Worm (Caenorhabditis elegans) whole organism, young adult: Measurements from ENCODE around the gene tat-4.

Experiments
- B0035.1 ChIP-seq: sonication (generic microtip); optimal IDR thresholded peaks from 2 replicates; lab custom pipeline; 2016; ENCODE audit warnings: missing genetic modification characterization, mild to moderate bottlenecking, missing compliant biosample characterization, missing genotype, missing genetic modification reagents
- B0336.3 ChIP-seq: fragments of 200-800 bp; sonication (Bioruptor generic); IDR thresholded peaks from 2 replicates; pipeline ENCODE4 v1.3.6; 2022; ENCODE audit warnings: missing genetic modification characterization, missing compliant biosample characterization
- C06A6.2 ChIP-seq: fragments of 200-800 bp; sonication (Bioruptor generic); conservative IDR thresholded peaks from 2 replicates; pipeline ENCODE4 v1.3.6; 2022; ENCODE audit warnings: missing genetic modification characterization, missing compliant biosample characterization
- F23B12.7 ChIP-seq: sonication (generic microtip); optimal IDR thresholded peaks from 2 replicates; lab custom pipeline; 2017; ENCODE audit warnings: missing genetic modification characterization, mild to moderate bottlenecking, missing compliant biosample characterization, antibody characterized with exemption, moderate library complexity; ENCODE audit not compliant: insufficient read depth
- F37B4.10 ChIP-seq: fragments of 200-800 bp; sonication (Bioruptor generic); IDR thresholded peaks from 2 replicates; pipeline ENCODE4 v1.3.6; 2022; ENCODE audit warnings: missing genetic modification characterization, missing compliant biosample characterization
- F49E8.2 ChIP-seq: sonication (generic microtip); optimal IDR thresholded peaks from 3 replicates; lab custom pipeline; 2017; ENCODE audit warnings: missing genetic modification characterization, mild to moderate bottlenecking, missing compliant biosample characterization, antibody characterized with exemption, moderate library complexity; ENCODE audit not compliant: insufficient read depth
- K12H6.12 ChIP-seq: fragments of 200-800 bp; sonication (Bioruptor generic); optimal IDR thresholded peaks from 2 replicates; lab custom pipeline; 2018; ENCODE audit warnings: mild to moderate bottlenecking, missing genetic modification characterization, missing compliant biosample characterization
- Y53F4B.3 ChIP-seq: fragments of 200-800 bp; sonication (Bioruptor generic); IDR thresholded peaks from 2 replicates; pipeline ENCODE4 v1.3.6; 2022; ENCODE audit warnings: missing genetic modification reagents, missing genetic modification characterization, missing compliant biosample characterization
- Y53G8AR.9 ChIP-seq: fragments of 200-800 bp; sonication (Bioruptor generic); conservative IDR thresholded peaks from 2 replicates; pipeline ENCODE4 v1.3.6; 2022; ENCODE audit warnings: missing genetic modification reagents, missing genetic modification characterization, missing compliant biosample characterization
- ZK185.1 ChIP-seq: sonication (generic microtip); optimal IDR thresholded peaks from 2 replicates; lab custom pipeline; 2016; ENCODE audit warnings: mild to moderate bottlenecking, missing genetic modification characterization, missing compliant biosample characterization; ENCODE audit not compliant: poor library complexity, severe bottlenecking
- akir-1 ChIP-seq: fragments of 200-800 bp; sonication (Bioruptor generic); optimal IDR thresholded peaks from 2 replicates; lab custom pipeline; 2018; ENCODE audit warnings: mild to moderate bottlenecking, missing genetic modification characterization, moderate library complexity, missing compliant biosample characterization
- ama-1 ChIP-seq, 3 experiments: fragments of 150-350 bp in 1 of 3; sonication (generic microtip) in 2 of 3; optimal IDR thresholded peaks; 2 replicates each; lab custom pipeline; 2014 to 2018; ENCODE audit warnings: missing biosample characterization in 2 of 3, missing genetic modification characterization in 2 of 3, missing genetic modification reagents in 2 of 3
- aptf-2 ChIP-seq: fragments of 200-800 bp; sonication (Bioruptor generic); conservative IDR thresholded peaks from 2 replicates; pipeline ENCODE4 v1.3.6; 2022; ENCODE audit warnings: missing genetic modification reagents, missing genetic modification characterization, missing compliant biosample characterization
- attf-6 ChIP-seq: fragments of 200-800 bp; sonication (Bioruptor generic); IDR thresholded peaks from 2 replicates; pipeline ENCODE4 v1.3.6; 2022; ENCODE audit warnings: missing genetic modification reagents, missing genetic modification characterization, missing compliant biosample characterization
- bed-2 ChIP-seq: fragments of 200-800 bp; sonication (Bioruptor generic); IDR thresholded peaks from 2 replicates; pipeline ENCODE4 v1.3.6; 2022; ENCODE audit warnings: missing genetic modification reagents, missing genetic modification characterization, missing compliant biosample characterization
- cebp-2 ChIP-seq: fragments of 200-800 bp; sonication (Bioruptor generic); IDR thresholded peaks from 2 replicates; pipeline ENCODE4 v1.3.6; 2022; ENCODE audit warnings: missing genetic modification characterization, missing compliant biosample characterization
- ceh-58 ChIP-seq: fragments of 200-800 bp; sonication (Bioruptor generic); IDR thresholded peaks from 2 replicates; pipeline ENCODE4 v1.3.6; 2022; ENCODE audit warnings: missing genetic modification characterization, missing compliant biosample characterization
- ceh-79 ChIP-seq: sonication (generic microtip); optimal IDR thresholded peaks from 2 replicates; lab custom pipeline; 2017; ENCODE audit warnings: mild to moderate bottlenecking, missing genetic modification characterization, missing compliant biosample characterization
- efl-1 ChIP-seq: fragments of 150-350 bp; optimal IDR thresholded peaks from 2 replicates; lab custom pipeline; 2014; ENCODE audit warnings: missing biosample characterization, missing genetic modification reagents, missing genetic modification characterization
- fkh-3 ChIP-seq: sonication (generic microtip); optimal IDR thresholded peaks from 2 replicates; lab custom pipeline; 2016; ENCODE audit warnings: mild to moderate bottlenecking, missing genetic modification characterization, missing compliant biosample characterization
- gei-17 ChIP-seq: fragments of 200-800 bp; sonication (Bioruptor generic); optimal IDR thresholded peaks from 2 replicates; lab custom pipeline; 2018; ENCODE audit warnings: mild to moderate bottlenecking, missing genetic modification characterization, missing compliant biosample characterization
- lag-1 ChIP-seq: fragments of 200-800 bp; sonication (Bioruptor generic); IDR thresholded peaks from 2 replicates; pipeline ENCODE4 v1.3.6; 2022; ENCODE audit warnings: missing genetic modification reagents, missing genetic modification characterization, missing compliant biosample characterization
- lin-54 ChIP-seq: fragments of 200-800 bp; sonication (Bioruptor generic); optimal IDR thresholded peaks from 2 replicates; lab custom pipeline; 2018; ENCODE audit warnings: mild to moderate bottlenecking, missing genetic modification characterization, missing compliant biosample characterization
- lir-1 ChIP-seq: fragments of 200-800 bp; sonication (Bioruptor generic); conservative IDR thresholded peaks from 2 replicates; pipeline ENCODE4 v1.3.6; 2022; ENCODE audit warnings: missing genetic modification reagents, missing genetic modification characterization, missing compliant biosample characterization
- lsl-1 ChIP-seq: fragments of 200-800 bp; sonication (Bioruptor generic); optimal IDR thresholded peaks from 2 replicates; lab custom pipeline; 2018; ENCODE audit warnings: mild to moderate bottlenecking, missing genetic modification characterization, moderate library complexity, missing compliant biosample characterization
- madf-10 ChIP-seq: sonication (generic microtip); optimal IDR thresholded peaks from 2 replicates; lab custom pipeline; 2016; ENCODE audit warnings: mild to moderate bottlenecking, missing genetic modification characterization, missing compliant biosample characterization
- madf-8 ChIP-seq: fragments of 200-800 bp; sonication (Bioruptor generic); conservative IDR thresholded peaks from 2 replicates; pipeline ENCODE4 v1.3.6; 2022; ENCODE audit warnings: missing genetic modification reagents, missing genetic modification characterization, missing compliant biosample characterization
- mel-28 ChIP-seq: sonication (generic microtip); optimal IDR thresholded peaks from 2 replicates; lab custom pipeline; 2016; ENCODE audit warnings: borderline replicate concordance, mild to moderate bottlenecking, missing genetic modification characterization, missing compliant biosample characterization
- mes-4 ChIP-seq: sonication (generic microtip); optimal IDR thresholded peaks from 2 replicates; lab custom pipeline; 2016; ENCODE audit warnings: missing genotype, missing genetic modification characterization, missing compliant biosample characterization
- nfya-1 ChIP-seq: sonication (generic microtip); optimal IDR thresholded peaks from 2 replicates; lab custom pipeline; 2017; ENCODE audit warnings: antibody characterized with exemption, missing compliant biosample characterization, missing genetic modification characterization, borderline replicate concordance; ENCODE audit not compliant: insufficient read depth
- nhr-80 ChIP-seq: sonication (generic microtip); optimal IDR thresholded peaks from 2 replicates; lab custom pipeline; 2016; ENCODE audit warnings: missing genetic modification characterization, missing compliant biosample characterization
- pha-4 ChIP-seq: fragments of 150-350 bp; sonication (generic microtip); optimal IDR thresholded peaks from 2 replicates; lab custom pipeline; 2014; ENCODE audit warnings: missing biosample characterization, missing genetic modification reagents, missing genetic modification characterization
- sptf-2 ChIP-seq: fragments of 200-800 bp; sonication (Bioruptor generic); optimal IDR thresholded peaks from 2 replicates; lab custom pipeline; 2018; ENCODE audit warnings: mild to moderate bottlenecking, missing genetic modification characterization, missing compliant biosample characterization
- unc-130 ChIP-seq: sonication (generic microtip); optimal IDR thresholded peaks from 2 replicates; lab custom pipeline; 2016; ENCODE audit warnings: missing genetic modification reagents, missing genetic modification characterization, missing compliant biosample characterization
- zfh-2 ChIP-seq: fragments of 200-800 bp; sonication (Bioruptor generic); conservative IDR thresholded peaks from 2 replicates; pipeline ENCODE4 v1.3.6; 2022; ENCODE audit warnings: missing genetic modification reagents, missing genetic modification characterization, missing compliant biosample characterization
- ztf-22 ChIP-seq: fragments of 200-800 bp; sonication (Bioruptor generic); optimal IDR thresholded peaks from 2 replicates; lab custom pipeline; 2018; ENCODE audit warnings: mild to moderate bottlenecking, missing genetic modification characterization, moderate library complexity, missing compliant biosample characterization
- ztf-26 ChIP-seq: sonication (generic microtip); optimal IDR thresholded peaks from 2 replicates; lab custom pipeline; 2017; ENCODE audit warnings: missing genetic modification characterization, missing compliant biosample characterization

The tat-4 gene

DNA sequence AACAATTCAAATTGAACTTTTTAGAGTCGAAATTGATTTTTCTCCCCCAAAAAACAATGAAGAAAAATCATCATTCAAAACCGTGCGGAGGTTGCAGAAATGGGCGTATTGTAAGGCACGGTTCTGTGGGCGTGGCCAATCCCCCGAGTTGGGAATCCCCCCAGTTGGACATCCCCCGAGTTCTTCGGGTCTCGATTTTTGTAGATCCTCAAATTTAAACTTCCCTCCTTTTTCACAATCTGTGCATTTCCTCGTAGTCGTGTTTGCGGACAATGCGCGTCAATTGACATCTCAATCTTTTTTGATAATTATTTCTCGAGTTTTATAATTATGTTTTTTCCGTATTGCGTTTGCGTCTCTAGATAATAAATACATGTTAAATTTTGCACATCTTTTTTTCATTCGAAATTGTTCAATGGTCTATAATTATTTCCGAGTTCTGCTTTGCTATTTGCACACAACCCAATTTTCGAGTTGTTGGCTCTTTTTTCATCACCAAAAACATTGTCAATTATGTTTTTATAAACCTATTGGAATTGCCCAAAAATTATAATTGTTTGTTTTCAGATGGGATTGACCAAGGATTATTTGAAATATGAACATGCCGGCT, 25.8 kb upstream of the tat-4 start, which contains the start of gene F13H8.2 (continued):
- no peak for TF ChIP-seq lag-1
- TF ChIP-seq ZK185.1: no peak
- peak; percentile 68 for TF ChIP-seq madf-8
- 0 out of 2 replicates have a peak, but pooled peaks have one; percentile 18 for TF ChIP-seq zfh-2 (GFP tag; lab: Robert Waterston, UW)
- peak; percentile 63 for TF ChIP-seq lsl-1
- TF ChIP-seq lin-54: peak; percentile 96
- TF ChIP-seq sptf-2 (GFP tag; lab: Kevin White, UChicago): no peak
- peak; percentile 89; the same call in 1 of the 2 replicates for TF ChIP-seq aptf-2 (GFP tag; lab: Robert Waterston, UW)
- no peak for TF ChIP-seq B0035.1
- no peak for TF ChIP-seq ama-1 (optimal IDR thresholded peaks at IDR 0.05; lab: Kevin White, UChicago)
- no peak for TF ChIP-seq ama-1 (GFP tag; optimal IDR thresholded peaks at IDR 0.05; lab: Kevin White, UChicago)
- TF ChIP-seq pha-4 (tag; lab: Kevin White, UChicago): no peak
- TF ChIP-seq ztf-26 (tag; lab: Kevin White, UChicago): peak; percentile 13
- no peak for TF ChIP-seq akir-1 (GFP tag; lab: Kevin White, UChicago)
- no peak for TF ChIP-seq unc-130 (GFP tag; lab: Kevin White, UChicago)
- TF ChIP-seq attf-6 (GFP tag; lab: Robert Waterston, UW): peak; percentile 54

DNA sequence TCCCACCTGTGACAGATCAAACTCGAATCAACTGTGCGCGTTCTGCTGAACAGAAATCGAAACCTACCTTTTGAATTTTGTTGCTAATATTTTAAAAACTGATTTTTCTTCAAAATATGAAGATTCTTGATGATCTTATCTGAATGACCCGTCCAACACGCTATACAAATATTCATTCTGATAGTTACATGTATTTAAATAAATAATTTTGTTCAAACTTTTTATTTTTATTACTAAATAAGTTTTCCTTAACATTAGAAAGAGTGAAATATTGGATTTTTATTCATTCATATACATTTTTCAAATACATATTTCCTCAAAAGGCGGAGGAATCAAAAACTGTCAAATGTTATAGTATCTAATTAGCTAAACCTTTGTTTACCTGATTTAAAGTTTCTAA, 23.9 kb upstream of the tat-4 start, which contains the start of gene F13H8.8:
F13H8.8 (minus strand) TSS at position 101 of the 400 bp plus-strand sequence.
- no peak for TF ChIP-seq nfya-1 (tag; lab: Kevin White, UChicago)
- no peak for TF ChIP-seq ceh-58
- no peak for TF ChIP-seq nhr-80 (tag; lab: Kevin White, UChicago)
- no peak for TF ChIP-seq F49E8.2 (tag; lab: Kevin White, UChicago)
- no peak for TF ChIP-seq bed-2 (GFP tag; lab: Robert Waterston, UW)
- TF ChIP-seq akir-1 (GFP tag; lab: Kevin White, UChicago): no peak
- no peak for TF ChIP-seq ceh-79 (tag; lab: Kevin White, UChicago)
- TF ChIP-seq C06A6.2 (GFP tag; lab: Robert Waterston, UW): no peak
- no peak for TF ChIP-seq Y53G8AR.9 (GFP tag; lab: Robert Waterston, UW)
- no peak for TF ChIP-seq mel-28
- no peak for TF ChIP-seq mes-4 (tag; lab: Kevin White, UChicago)
- TF ChIP-seq efl-1 (GFP tag; lab: Kevin White, UChicago): no peak
- no peak for TF ChIP-seq lir-1 (GFP tag; lab: Robert Waterston, UW)
- TF ChIP-seq K12H6.12 (tag; lab: Kevin White, UChicago): no peak
- no peak for TF ChIP-seq Y53F4B.3
- TF ChIP-seq F37B4.10 (GFP tag; lab: Robert Waterston, UW): no peak
- no peak for TF ChIP-seq sptf-2 (GFP tag; lab: Kevin White, UChicago)
- no peak for TF ChIP-seq B0336.3
- TF ChIP-seq, all 124 proteins: peak for 0

DNA sequence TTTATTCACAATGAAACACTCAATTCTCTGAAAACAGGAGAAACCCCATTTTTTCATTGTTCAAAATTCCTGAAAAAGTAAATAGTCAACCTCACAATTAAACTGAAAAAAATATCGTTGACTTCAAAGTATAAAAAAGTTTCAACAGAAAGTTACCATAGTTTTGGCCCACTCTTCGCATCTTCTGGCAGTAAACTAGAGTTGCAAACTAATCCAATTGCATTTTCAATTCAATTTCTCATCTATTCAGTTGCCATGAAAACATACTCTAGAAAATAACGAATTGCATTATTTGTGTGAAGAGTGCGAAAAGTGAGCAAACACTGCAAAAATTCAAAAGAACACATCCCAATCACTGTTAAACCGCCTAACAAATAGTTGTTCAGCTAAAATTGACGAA, 19.6 kb upstream of the tat-4 start, which contains the start of gene F13H8.3:
F13H8.3 (plus strand) TSS at position 301 of the 400 bp plus-strand sequence.
- TF ChIP-seq F23B12.7 (tag; lab: Kevin White, UChicago): no peak
- TF ChIP-seq fkh-3 (tag; lab: Kevin White, UChicago): no peak
- no peak for TF ChIP-seq cebp-2 (GFP tag; lab: Robert Waterston, UW)
- TF ChIP-seq ztf-22 (GFP tag; lab: Kevin White, UChicago): no peak
- TF ChIP-seq madf-10 (tag; lab: Kevin White, UChicago): no peak
- TF ChIP-seq gei-17: no peak
- TF ChIP-seq, all 124 proteins: peak for 0
